Fruit fly (Drosophila melanogaster) whole organism, larva: ENCODE data around the gene Cpsf100.

Experiments used
- noc ChIP-seq: fragments of 200-800 bp; sonication (Bioruptor generic); optimal IDR thresholded peaks from 3 replicates; lab custom pipeline; 2019; ENCODE audit warnings: missing biosample characterization, mild to moderate bottlenecking, missing genetic modification characterization, moderate library complexity

Cpsf100 gene

DNA sequence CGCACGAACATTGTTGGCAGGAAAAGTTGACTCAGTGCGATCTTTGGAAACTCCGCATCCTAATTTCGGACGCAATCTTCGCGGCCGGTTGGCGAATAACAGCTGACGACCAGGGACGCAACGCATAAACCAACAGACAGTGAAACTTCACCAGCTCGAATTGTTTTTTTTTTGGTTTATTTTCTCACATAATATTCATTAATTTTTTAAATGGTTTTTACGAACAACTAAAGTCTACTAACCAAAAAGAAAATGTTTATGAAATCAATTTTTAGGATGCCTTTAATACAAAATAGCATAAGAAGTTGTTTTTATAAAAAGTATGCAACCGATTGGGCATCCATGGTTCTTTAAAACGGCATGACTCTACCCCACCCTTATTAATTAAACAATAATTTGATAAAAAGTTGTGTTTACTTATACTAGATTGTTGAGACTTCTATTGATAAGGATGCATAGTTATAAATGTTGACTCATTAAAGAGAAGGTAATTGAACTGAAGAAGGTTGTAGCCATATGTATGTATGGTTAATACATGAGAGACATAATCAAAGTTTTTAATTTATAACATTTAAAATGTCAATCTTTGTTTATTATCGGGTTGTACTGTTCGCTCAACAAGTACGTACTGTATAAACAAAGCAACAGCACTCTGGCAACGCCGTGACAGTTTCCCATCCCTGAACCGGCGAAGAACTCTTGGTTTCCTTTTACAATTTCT is at the start of gene Cpsf100, which contains the start of gene beta4GalNAcTB:
Cpsf100 (plus strand) TSS at position 665 of the 721 bp plus-strand sequence.
beta4GalNAcTB (minus strand) TSS at position 100 of the 721 bp plus-strand sequence.
- TF ChIP-seq noc, result peak; percentile 78

DNA sequence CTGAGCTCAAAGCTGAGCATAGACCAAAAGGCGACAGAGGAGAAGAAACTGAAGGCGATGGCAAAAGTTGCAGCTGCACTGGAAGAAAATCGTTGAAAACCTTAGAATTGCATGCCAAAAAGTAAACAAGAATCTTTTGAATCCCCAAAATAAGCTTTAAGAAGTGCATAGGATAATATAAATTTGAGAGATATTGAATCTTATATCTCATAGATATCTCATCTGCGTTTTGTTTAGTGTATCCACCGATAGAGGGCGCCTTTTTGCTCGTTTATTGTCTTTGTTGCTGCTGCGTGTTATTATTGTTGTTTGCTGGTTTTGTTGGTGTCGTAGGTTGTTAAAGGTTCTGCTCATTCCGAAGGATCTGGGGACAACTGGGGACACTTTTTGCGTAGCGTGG is 48.5 kb upstream of the Cpsf100 start:
- no peak for TF ChIP-seq noc

DNA sequence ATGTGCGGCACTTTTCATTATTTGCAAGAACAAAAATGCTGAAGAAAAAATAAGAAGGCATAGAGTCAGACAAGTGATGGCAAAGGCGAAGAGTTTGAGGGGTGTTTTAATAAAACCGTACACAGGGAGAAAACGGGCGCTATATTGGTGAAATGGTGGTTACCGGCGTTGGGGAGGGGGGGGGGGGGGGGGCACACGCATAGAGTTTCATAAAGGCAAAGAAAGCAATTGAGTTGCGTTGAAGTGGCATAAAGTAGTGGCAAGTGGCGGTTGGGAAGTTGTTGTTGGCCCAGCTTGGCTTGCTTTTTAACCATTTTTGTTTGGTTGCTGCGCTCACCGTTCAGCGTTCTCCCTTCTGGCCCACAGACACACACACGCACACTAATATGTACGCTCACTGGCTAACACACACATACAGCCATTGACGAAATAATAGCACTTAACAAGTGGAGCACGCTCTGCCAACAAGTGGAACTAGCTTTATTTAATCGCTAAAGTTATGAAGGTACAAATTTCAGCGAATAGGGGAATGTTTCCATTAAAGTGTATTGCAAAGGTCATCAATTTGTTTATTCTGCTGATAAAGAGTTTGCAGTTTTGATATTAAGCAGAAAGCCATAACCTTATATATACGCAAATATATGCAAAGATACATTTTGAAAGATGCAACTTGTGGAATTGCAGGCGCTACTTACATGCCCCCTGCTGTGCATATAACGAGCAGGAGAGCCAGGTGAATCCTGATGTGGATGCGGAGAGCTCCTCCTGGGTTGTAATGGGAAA is 46.6 kb upstream of the Cpsf100 start:
- TF ChIP-seq noc, result no peak

DNA sequence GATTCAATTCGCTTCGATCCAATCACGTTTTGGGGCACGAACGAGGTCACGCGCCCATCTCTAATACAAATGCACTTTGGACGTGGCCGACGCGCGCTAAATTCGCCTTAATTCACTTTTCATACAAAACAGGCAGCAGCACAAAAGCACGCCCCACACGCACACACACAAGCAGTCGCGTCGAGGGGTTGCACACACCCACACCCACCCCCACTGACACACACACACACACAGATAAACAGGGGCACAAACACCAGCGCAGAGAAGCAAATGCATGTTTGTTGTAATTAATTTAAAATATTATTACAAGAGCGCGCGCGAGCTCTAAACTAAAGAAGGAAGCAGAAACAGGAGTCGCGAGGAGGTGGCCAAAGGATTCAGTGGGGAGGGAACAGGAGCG is 45.0 kb upstream of the Cpsf100 start:
- TF ChIP-seq noc, result no peak

DNA sequence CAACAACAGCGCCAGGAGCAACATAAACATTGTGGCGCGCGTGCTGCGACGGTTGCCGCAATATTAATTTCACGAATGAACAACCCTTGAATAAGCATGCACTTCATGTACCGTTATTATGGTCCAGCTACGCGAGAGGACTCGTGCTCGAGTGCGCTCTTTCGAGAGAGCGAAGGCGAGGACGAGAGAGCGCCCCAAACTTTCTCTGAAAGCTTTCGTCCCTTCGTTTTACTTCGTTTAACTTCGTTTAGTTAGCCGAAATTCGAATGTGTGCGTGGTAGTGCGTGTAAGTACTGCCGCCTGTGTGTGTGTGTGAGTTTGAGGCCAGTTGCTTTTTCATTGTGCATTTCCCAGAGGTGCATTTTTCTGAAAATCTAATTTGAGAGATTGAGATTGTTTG is 43.7 kb upstream of the Cpsf100 start:
- no peak for TF ChIP-seq noc

DNA sequence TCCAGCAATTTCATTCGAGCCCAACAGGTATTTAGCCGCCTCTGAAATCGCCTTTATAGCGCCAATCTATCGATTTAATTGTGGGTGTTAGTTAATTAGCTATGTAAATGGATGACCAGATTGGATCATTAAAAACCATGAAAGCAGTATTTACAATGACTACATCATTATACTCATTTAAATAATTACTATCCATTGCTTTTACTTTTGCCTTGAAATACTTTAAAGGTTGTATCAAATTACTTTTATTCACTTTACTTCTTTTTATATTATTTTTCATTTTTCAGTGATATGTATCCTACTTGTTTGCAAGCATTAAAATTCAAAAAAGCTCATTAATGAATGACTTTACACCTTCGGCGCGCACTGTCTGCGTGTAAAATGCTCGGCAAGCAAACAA is 35.4 kb upstream of the Cpsf100 start:
- no peak for TF ChIP-seq noc

DNA sequence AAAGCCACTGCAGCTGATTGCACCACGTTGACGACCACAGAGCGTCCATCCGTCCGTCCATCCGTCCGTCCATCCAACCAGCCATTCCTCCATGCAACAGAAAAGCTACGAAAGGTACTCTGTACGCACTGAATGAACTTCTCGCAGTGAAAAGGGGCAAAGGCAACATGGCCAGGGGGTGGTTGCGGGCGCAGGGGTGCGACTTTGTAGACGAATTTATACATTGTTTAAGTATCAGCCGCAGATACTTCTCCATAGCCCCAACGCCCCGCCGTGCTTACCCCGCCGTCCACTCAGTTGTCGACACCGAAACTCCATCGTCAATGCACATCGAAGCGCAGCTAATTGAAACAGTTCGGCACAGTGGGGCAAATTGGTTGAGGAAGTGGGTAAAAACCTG is 34.4 kb upstream of the Cpsf100 start:
- no peak for TF ChIP-seq noc

DNA sequence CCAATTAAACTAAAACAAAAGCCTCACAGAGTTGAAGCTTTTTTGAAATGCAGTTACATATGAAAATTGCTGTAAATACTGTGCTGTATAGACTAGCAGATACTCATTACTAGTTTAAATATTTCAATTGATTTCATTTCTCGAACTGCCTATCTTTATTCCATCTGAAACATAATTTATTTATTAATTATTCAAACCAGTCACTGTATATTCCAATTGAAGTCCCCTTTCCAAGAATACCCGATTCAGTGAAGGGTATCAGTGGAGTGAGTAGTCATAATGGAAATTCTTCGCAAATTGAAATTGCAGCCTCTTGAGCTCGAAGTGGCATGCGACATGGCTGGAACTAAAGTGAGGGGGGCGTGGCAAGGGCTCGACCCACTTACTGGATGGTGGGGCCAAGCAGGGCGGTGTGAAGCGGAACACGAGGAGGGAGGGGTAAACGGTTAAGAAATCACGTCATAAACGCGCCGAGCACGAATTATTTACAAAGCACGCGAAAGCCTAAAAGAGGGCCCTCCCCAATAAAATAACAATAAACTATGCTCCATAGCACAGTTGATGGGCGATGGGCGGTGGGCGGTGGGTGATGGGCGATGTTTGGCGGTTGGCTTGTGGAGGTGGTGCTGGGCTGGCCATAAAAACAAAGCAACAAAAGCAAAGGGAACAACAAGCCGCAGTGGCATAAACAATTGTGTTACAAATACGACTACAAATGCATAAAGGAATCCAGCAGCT is 29.3 kb upstream of the Cpsf100 start:
- TF ChIP-seq noc, result no peak

DNA sequence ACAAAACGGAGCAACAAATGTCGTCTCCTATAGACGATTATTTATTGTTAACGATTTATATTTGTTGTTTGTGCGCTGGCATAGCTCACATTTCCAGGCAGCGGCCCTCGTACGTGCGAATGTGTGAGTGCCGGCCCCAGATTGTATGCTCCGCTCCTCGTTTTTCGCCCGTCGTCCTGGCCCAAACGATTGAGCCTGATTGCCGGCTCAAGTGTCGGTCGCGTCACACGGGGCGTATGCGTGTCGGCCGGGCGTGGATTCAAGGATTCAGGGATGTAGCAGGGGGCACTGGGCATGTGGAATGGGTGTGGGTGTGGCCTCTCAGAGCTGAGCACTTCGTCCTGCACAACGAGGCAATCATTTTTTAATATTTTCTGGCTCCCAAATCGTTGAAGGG is 28.8 kb upstream of the Cpsf100 start:
- TF ChIP-seq noc, result no peak

DNA sequence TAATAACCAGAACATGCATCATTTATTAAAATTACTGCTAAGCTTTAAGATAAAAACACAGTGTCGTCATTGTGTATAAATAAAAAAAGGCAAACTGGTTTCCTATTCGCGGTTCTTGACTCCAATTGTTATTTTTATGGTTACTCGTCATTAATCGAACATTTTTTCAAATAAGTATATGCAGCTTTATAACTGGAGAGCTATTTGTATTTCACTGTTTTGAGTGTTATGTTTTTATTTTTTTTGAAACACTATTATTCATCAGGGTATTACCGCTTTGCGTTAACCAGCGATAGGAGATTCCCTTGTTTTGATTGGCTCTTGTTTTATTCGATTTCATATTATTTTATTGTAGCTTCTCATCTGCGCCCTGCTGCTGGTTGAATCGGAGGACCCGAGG is 23.2 kb upstream of the Cpsf100 start:
- TF ChIP-seq noc, result no peak

DNA sequence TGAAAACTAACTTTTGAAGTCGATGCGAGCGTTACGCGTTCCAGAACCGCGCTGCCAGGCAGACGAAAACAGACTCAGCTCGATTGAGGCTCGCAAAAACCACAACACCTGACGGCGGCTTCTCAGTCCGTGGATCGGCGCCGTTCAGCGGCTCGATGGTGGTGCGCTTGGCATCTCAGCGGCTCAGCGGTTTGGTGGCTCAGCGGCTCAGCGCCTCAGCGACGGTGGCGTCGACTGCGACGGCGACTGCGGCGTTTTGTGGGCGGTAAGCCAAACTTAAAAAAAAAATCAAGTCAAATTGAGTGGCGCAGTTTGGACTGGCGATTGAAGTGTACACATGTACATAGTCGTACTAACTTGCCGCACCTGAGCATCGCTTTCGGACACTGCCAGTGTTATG is 14.0 kb upstream of the Cpsf100 start, which contains the start of gene wat:
wat (minus strand) TSS at position 41 of the 400 bp plus-strand sequence.
- TF ChIP-seq noc, result no peak

DNA sequence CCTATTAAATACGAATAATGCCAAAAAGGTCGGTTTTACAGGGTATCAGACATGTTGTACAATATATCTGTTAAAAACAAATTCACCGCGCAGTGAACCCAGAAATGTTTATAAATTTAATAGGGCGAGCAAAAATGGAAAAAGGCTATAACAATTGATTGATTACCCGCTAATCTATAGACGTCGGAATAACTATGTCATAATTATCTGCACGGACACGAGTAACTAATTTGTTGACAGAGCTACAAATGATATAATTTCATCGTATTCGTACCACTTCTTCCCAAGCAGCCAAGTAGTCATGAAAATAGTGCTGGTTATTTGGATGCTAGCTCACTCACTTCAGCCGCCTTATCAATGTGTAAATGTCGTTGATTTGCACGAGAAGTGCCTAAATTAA is 9.7 kb upstream of the Cpsf100 start, which contains the start of gene CG14518:
CG14518 (plus strand) TSS at position 301 of the 400 bp plus-strand sequence.
- TF ChIP-seq noc, result no peak

DNA sequence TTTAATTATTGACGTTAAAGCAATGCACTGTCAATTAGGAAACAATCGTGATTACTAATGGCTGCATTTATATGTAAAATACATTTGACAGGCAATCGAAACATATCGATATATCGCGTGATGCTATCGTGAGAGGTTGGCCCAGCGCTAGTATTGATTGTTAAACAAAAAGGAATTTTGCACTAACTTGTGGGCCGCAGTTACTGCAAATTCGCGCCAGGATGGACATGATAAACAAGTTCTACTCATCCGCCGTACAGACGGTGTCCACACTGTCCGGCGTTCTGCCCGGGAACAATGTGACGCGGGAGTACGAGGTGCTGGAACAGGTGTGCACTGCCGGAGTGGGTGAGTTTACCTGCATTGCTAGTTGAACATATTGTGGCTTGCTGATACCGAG is 7.3 kb upstream of the Cpsf100 start, which contains the start of the genes eIF4E6 and CG1951:
eIF4E6 (minus strand) TSS at position 53 of the 400 bp plus-strand sequence.
CG1951 (plus strand) TSS at position 115 of the 400 bp plus-strand sequence.
- TF ChIP-seq noc, result no peak

DNA sequence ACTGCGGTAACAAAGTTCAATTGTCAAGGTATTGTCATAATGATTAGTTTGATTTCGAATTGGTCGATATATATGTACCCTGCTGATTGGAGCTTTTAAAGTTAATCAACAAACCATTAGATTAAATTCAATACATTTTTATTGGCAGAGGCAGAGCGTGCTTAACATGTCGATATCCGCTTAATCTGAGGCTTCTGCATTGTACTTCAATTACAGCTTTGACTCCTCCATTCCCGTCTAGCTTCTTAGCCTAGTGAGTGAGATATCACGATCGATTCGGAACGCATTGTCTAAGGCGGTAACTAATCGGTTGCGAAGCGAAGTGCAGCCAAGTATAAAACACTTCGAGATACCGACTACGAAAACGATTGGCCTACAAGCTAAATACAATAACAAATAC is 1.8 kb upstream of the Cpsf100 start, which contains the start of gene Ssl2:
Ssl2 (minus strand) TSS at position 101 of the 400 bp plus-strand sequence.
- TF ChIP-seq noc, result no peak

DNA sequence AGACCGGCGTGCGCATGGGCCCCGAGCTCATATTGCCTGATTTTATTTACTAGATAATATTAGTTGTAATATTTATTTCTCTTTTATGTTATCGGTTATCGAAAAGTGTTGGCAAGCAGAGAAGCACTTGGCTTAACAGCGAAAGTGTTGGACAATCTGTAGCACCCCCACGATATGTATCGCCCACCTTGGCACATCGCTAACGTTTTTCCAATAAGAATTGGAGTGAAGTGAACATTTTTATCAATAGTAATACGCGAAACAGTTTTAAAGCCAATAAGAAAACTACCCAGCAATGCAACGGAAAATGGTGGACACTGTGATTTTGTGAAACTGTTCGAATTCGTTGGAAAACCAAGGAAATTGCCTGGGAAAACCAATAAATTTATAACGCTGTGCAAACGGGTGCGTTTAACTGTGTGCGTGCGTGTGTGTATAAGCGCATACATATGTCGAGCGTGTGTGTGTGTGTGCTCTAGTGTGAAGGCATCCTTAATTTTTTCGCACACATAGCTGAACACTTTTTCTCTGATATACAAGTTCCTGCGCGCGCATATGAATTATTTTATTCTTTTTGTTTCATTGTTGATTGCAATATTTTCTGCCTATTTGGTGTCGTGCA is 4.7 kb downstream of the Cpsf100 start, which contains the start of the genes Slu7 and Pkc98E:
Slu7 (minus strand) TSS at position 112 of the 622 bp plus-strand sequence.
Pkc98E (plus strand) TSS at position 197 of the 622 bp plus-strand sequence.
- TF ChIP-seq noc, result peak; percentile 43
